Worm (Caenorhabditis elegans) whole organism, mixed stage, embryonic: ENCODE measurements around the gene mrpl-46.

Source experiments
- blmp-1 ChIP-seq: fragments of 150-350 bp; optimal IDR thresholded peaks from 2 replicates; lab custom pipeline; 2014; ENCODE audit warnings: missing biosample characterization, missing genetic modification characterization
- ceh-83 ChIP-seq: fragments of 200-800 bp; sonication (Bioruptor generic); optimal IDR thresholded peaks from 2 replicates; lab custom pipeline; 2018; ENCODE audit warnings: mild to moderate bottlenecking, missing genetic modification characterization, missing compliant biosample characterization
- ces-1 ChIP-seq: fragments of 150-350 bp; optimal IDR thresholded peaks from 2 replicates; lab custom pipeline; 2014; ENCODE audit warnings: missing biosample characterization, missing genetic modification reagents, missing genetic modification characterization
- elt-3 ChIP-seq: fragments of 150-350 bp; optimal IDR thresholded peaks from 2 replicates; lab custom pipeline; 2014; ENCODE audit warnings: missing biosample characterization, missing genetic modification characterization
- mep-1 ChIP-seq: fragments of 150-350 bp; optimal IDR thresholded peaks from 2 replicates; lab custom pipeline; 2017; ENCODE audit warnings: missing biosample characterization, missing genetic modification reagents, missing genetic modification characterization, inconsistent platforms
- nhr-237 ChIP-seq: fragments of 150-350 bp; optimal IDR thresholded peaks from 2 replicates; lab custom pipeline; 2014; ENCODE audit warnings: missing biosample characterization, missing genetic modification characterization
- nhr-76 ChIP-seq: sonication (generic microtip); optimal IDR thresholded peaks from 2 replicates; lab custom pipeline; 2017; ENCODE audit warnings: missing biosample characterization, missing genetic modification characterization
- snpc-4 ChIP-seq: fragments of 150-350 bp; optimal IDR thresholded peaks from 2 replicates; lab custom pipeline; 2014; ENCODE audit warnings: missing biosample characterization, missing genetic modification characterization
- sptf-1 ChIP-seq: sonication (generic microtip); optimal IDR thresholded peaks from 2 replicates; lab custom pipeline; 2017; ENCODE audit warnings: mild to moderate bottlenecking, missing genetic modification characterization, moderate library complexity, missing compliant biosample characterization
- unc-39 ChIP-seq: fragments of 150-350 bp; optimal IDR thresholded peaks from 2 replicates; lab custom pipeline; 2014; ENCODE audit warnings: missing biosample characterization, missing genetic modification characterization
- unc-62 ChIP-seq: fragments of 150-350 bp; optimal IDR thresholded peaks from 2 replicates; lab custom pipeline; 2014; ENCODE audit warnings: missing biosample characterization, missing genetic modification reagents, missing genetic modification characterization

DNA sequence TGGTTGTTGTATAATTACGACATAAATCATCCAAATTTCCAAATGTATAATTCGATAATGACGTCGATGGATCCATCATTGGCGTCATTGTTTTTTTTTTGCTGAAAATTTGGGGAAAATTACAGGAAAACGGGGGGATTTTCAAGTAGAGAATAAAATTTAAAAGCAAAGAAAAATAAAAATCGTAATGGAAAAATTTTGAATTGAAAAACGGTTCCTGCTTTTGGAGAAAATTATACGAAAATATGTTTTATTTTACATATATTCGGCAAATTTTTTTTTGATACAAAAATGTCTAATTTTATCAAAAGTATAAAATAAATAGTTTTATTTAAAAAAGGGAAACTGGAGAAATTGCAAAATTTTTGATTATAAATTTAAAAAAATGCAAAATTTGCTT, 24.2 kb downstream of the mrpl-46 start, which contains the start of gene zipt-15:
- TF ChIP-seq unc-39 (tag; lab: Kevin White, UChicago), result no peak
- no peak for TF ChIP-seq nhr-76 (tag; lab: Kevin White, UChicago)
- no peak for TF ChIP-seq snpc-4 (tag; lab: Kevin White, UChicago)
- TF ChIP-seq unc-62, result no peak
- TF ChIP-seq elt-3 (tag; lab: Kevin White, UChicago), result no peak
- TF ChIP-seq mep-1 (tag; lab: Kevin White, UChicago), result no peak
- no peak for TF ChIP-seq sptf-1 (tag; lab: Kevin White, UChicago)
- TF ChIP-seq nhr-237, result no peak
- no peak for TF ChIP-seq blmp-1 (tag; lab: Kevin White, UChicago)
- no peak for TF ChIP-seq ceh-83 (GFP tag; lab: Kevin White, UChicago)
- TF ChIP-seq ces-1, result no peak
